Fruit fly (Drosophila melanogaster): Measurements from ENCODE around the gene Cdc14.
"Not testable (repeated sequence)": the region's sequence is repeated elsewhere in the genome, so short reads cannot be mapped to it uniquely, and the experiment has no call there.

DNA sequence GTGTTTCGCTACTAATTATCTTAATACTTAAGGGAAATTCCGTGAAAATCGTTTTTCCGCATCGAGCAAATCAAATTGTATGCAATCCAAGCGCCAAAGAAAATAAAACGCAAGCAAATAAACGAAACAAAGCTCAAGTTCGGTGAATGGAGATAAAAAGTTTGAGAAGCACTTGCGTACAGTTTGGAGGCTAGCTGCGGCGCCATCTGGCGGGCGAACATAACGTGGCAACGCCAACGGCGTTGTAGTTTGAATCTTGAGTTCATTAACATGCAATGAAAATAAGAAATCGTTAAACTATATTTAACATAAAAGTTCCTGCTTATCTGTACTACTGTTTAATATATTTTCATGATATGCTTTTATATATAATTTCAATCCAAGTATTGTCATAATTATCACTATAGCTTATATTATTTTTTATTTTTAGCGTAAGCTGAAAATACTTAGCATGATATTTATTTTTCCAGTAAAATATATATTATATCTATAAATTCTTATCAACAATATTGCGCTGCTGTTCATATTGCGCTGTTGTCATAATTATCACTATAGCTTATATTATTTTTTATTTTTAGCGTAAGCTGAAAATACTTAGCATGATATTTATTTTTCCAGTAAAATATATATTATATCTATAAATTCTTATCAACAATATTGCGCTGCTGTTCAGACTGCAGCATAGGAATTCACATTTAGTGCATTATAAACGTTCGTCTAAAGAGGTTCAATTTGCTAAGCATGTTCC, 46.1 kb upstream of the Cdc14 start, which contains the start of gene lectin-28C:
- TF ChIP-seq insv, psq, Myc (optimal IDR thresholded peaks at IDR 0.05): not testable (repeated sequence)
